Fruit fly (Drosophila melanogaster) whole organism, embryonic: Measurements from ENCODE around the gene CG1847.

Source experiments
- Adf1 ChIP-seq: fragments of 200-800 bp; sonication (Bioruptor generic); IDR thresholded peaks from 2 replicates; pipeline ENCODE4 v1.3.6; 2022; ENCODE audit warnings: missing biosample characterization, missing genetic modification characterization
- Aef1 ChIP-seq: fragments of 200-800 bp; sonication (Bioruptor generic); IDR thresholded peaks from 3 replicates; pipeline ENCODE4 v1.3.6; 2022; ENCODE audit warnings: missing biosample characterization, missing genetic modification characterization
- CG10366 ChIP-seq: fragments of 200-800 bp; sonication (Bioruptor generic); IDR thresholded peaks from 2 replicates; pipeline ENCODE4 v1.3.6; 2022; ENCODE audit warnings: missing biosample characterization, missing genetic modification characterization
- CG11456 ChIP-seq: fragments of 200-800 bp; sonication (Bioruptor generic); IDR thresholded peaks from 3 replicates; pipeline ENCODE4 v1.3.6; 2022; ENCODE audit warnings: missing biosample characterization, missing genetic modification characterization
- CG12391 ChIP-seq: fragments of 200-800 bp; sonication (Bioruptor generic); optimal IDR thresholded peaks from 3 replicates; lab custom pipeline; 2018; ENCODE audit warnings: missing biosample characterization, mild to moderate bottlenecking, missing genetic modification characterization, moderate library complexity
- CG14965 ChIP-seq: fragments of 200-800 bp; sonication (Bioruptor generic); optimal IDR thresholded peaks from 2 replicates; lab custom pipeline; 2016; ENCODE audit warnings: missing biosample characterization, missing genetic modification characterization, borderline replicate concordance
- CG15269 ChIP-seq: fragments of 200-800 bp; sonication (Bioruptor generic); optimal IDR thresholded peaks from 2 replicates; lab custom pipeline; 2018; ENCODE audit warnings: missing biosample characterization, mild to moderate bottlenecking, missing genetic modification characterization, moderate library complexity
- CG1647 ChIP-seq: fragments of 200-800 bp; sonication (Bioruptor generic); optimal IDR thresholded peaks from 3 replicates; lab custom pipeline; 2016; ENCODE audit warnings: missing biosample characterization, missing genetic modification characterization
- CG16863 ChIP-seq: fragments of 200-800 bp; sonication (Bioruptor generic); optimal IDR thresholded peaks from 3 replicates; lab custom pipeline; 2016; ENCODE audit warnings: missing biosample characterization, missing genetic modification characterization
- CG18262 ChIP-seq: fragments of 200-800 bp; optimal IDR thresholded peaks from 3 replicates; lab custom pipeline; 2019; ENCODE audit warnings: missing biosample characterization, mild to moderate bottlenecking, missing genetic modification characterization, moderate library complexity
- CG18476 ChIP-seq: fragments of 200-800 bp; sonication (Bioruptor generic); optimal IDR thresholded peaks from 2 replicates; lab custom pipeline; 2016; ENCODE audit warnings: missing biosample characterization, mild to moderate bottlenecking, missing genetic modification characterization
- CG31224 ChIP-seq: fragments of 200-800 bp; sonication (Bioruptor generic); IDR thresholded peaks from 2 replicates; pipeline ENCODE4 v1.3.6; 2022; ENCODE audit warnings: missing biosample characterization, missing genetic modification characterization
- CG3163 ChIP-seq: fragments of 200-800 bp; sonication (Bioruptor generic); optimal IDR thresholded peaks from 3 replicates; lab custom pipeline; 2016; ENCODE audit warnings: missing biosample characterization, missing genetic modification characterization
- CG3847 ChIP-seq: fragments of 200-800 bp; sonication (Bioruptor generic); IDR thresholded peaks from 2 replicates; pipeline ENCODE4 v1.3.6; 2022; ENCODE audit warnings: missing biosample characterization, missing genetic modification characterization
- CG4328 ChIP-seq: fragments of 200-800 bp; sonication (Bioruptor generic); optimal IDR thresholded peaks from 3 replicates; lab custom pipeline; 2017; ENCODE audit warnings: missing biosample characterization, missing genetic modification reagents, missing genetic modification characterization
- CG7556 ChIP-seq: fragments of 200-800 bp; sonication (Bioruptor generic); optimal IDR thresholded peaks from 2 replicates; lab custom pipeline; 2017; ENCODE audit warnings: missing biosample characterization, mild to moderate bottlenecking, missing genetic modification characterization
- CG7745 ChIP-seq: fragments of 200-800 bp; sonication (Bioruptor generic); optimal IDR thresholded peaks from 2 replicates; lab custom pipeline; 2018; ENCODE audit warnings: missing biosample characterization, mild to moderate bottlenecking, missing genetic modification characterization, moderate library complexity
- CG8478 ChIP-seq: fragments of >200 bp; optimal IDR thresholded peaks from 2 replicates; lab custom pipeline; 2018
- Doc2 ChIP-seq: fragments of 200-800 bp; sonication (Bioruptor generic); IDR thresholded peaks from 2 replicates; pipeline ENCODE4 v1.3.6; 2022; ENCODE audit warnings: missing biosample characterization, missing genetic modification characterization
- Dref ChIP-seq: fragments of 200-800 bp; sonication (Bioruptor generic); IDR thresholded peaks from 2 replicates; pipeline ENCODE4 v1.3.6; 2022; ENCODE audit warnings: missing biosample characterization, missing genetic modification characterization
- NC2α ChIP-seq: fragments of 200-800 bp; sonication (Bioruptor generic); optimal IDR thresholded peaks from 2 replicates; lab custom pipeline; 2016; ENCODE audit warnings: missing biosample characterization, missing genetic modification characterization
- NC2β ChIP-seq: fragments of 200-800 bp; sonication (Bioruptor generic); optimal IDR thresholded peaks from 2 replicates; lab custom pipeline; 2016; ENCODE audit warnings: missing biosample characterization, missing genetic modification characterization
- Nf-YC ChIP-seq: fragments of 200-800 bp; optimal IDR thresholded peaks from 3 replicates; lab custom pipeline; 2019; ENCODE audit warnings: missing biosample characterization, mild to moderate bottlenecking, missing genetic modification characterization, moderate library complexity
- Oli ChIP-seq: fragments of 200-800 bp; sonication (Bioruptor generic); optimal IDR thresholded peaks from 2 replicates; lab custom pipeline; 2018; ENCODE audit warnings: missing biosample characterization, mild to moderate bottlenecking, missing genetic modification characterization, moderate library complexity
- Opbp ChIP-seq: fragments of 200-800 bp; sonication (Bioruptor generic); IDR thresholded peaks from 3 replicates; pipeline ENCODE4 v1.3.6; 2022; ENCODE audit warnings: missing biosample characterization, missing genetic modification characterization; ENCODE audit not compliant: partially characterized antibody
- Spps ChIP-seq: fragments of 200-800 bp; sonication (Bioruptor generic); optimal IDR thresholded peaks from 2 replicates; lab custom pipeline; 2018; ENCODE audit warnings: missing biosample characterization, mild to moderate bottlenecking, missing genetic modification characterization
- Sry-δ ChIP-seq: fragments of 200-800 bp; sonication (Bioruptor generic); optimal IDR thresholded peaks from 2 replicates; lab custom pipeline; 2016; ENCODE audit warnings: missing biosample characterization, missing genetic modification characterization
- Taf1 ChIP-seq: fragments of 200-800 bp; sonication (Bioruptor generic); IDR thresholded peaks from 2 replicates; pipeline ENCODE4 v1.3.6; 2022; ENCODE audit warnings: missing biosample characterization, missing genetic modification characterization
- Usf ChIP-seq: fragments of 200-800 bp; sonication (Bioruptor generic); optimal IDR thresholded peaks from 2 replicates; lab custom pipeline; 2017; ENCODE audit warnings: missing genotype, missing biosample characterization, missing genetic modification characterization
- Vsx1 ChIP-seq: fragments of 200-800 bp; sonication (Bioruptor generic); optimal IDR thresholded peaks from 2 replicates; lab custom pipeline; 2017; ENCODE audit warnings: missing biosample characterization, mild to moderate bottlenecking, missing genetic modification characterization, missing genetic modification reagents
- bab2 ChIP-seq: fragments of 200-800 bp; sonication (Bioruptor generic); optimal IDR thresholded peaks from 2 replicates; lab custom pipeline; 2016; ENCODE audit warnings: missing biosample characterization, missing genetic modification characterization
- bcd ChIP-seq: fragments of 200-800 bp; sonication (Bioruptor generic); optimal IDR thresholded peaks from 2 replicates; lab custom pipeline; 2017; ENCODE audit warnings: missing biosample characterization, mild to moderate bottlenecking, missing genetic modification characterization
- bowl ChIP-seq: fragments of 200-800 bp; sonication (Bioruptor generic); IDR thresholded peaks from 2 replicates; pipeline ENCODE4 v1.3.6; 2022; ENCODE audit warnings: missing biosample characterization, missing genetic modification characterization
- cato ChIP-seq: fragments of 200-800 bp; sonication (Bioruptor generic); optimal IDR thresholded peaks from 2 replicates; lab custom pipeline; 2016; ENCODE audit warnings: missing biosample characterization, missing genetic modification characterization, borderline replicate concordance
- eve ChIP-seq, 2 experiments: fragments of >200 bp; optimal IDR thresholded peaks; 2 replicates each; lab custom pipeline; 2017; ENCODE audit warnings: missing biosample characterization in 2 of 2, missing genetic modification characterization in 2 of 2
- ftz-f1 ChIP-seq: fragments of 200-800 bp; sonication (Bioruptor generic); optimal IDR thresholded peaks from 2 replicates; lab custom pipeline; 2016; ENCODE audit warnings: missing biosample characterization, missing genetic modification characterization
- gsb-n ChIP-seq: fragments of 200-800 bp; sonication (Bioruptor generic); optimal IDR thresholded peaks from 3 replicates; lab custom pipeline; 2018; ENCODE audit warnings: missing biosample characterization, mild to moderate bottlenecking, missing genetic modification characterization
- gt ChIP-seq: fragments of 200-800 bp; sonication (Bioruptor generic); IDR thresholded peaks from 2 replicates; pipeline ENCODE4 v1.3.6; 2022; ENCODE audit warnings: missing biosample characterization, missing genetic modification characterization
- kay ChIP-seq: fragments of 200-800 bp; sonication (Bioruptor generic); optimal IDR thresholded peaks from 2 replicates; lab custom pipeline; 2016; ENCODE audit warnings: missing biosample characterization, missing genetic modification characterization
- lola ChIP-seq, 3 experiments: fragments of >200 bp in 2 of 3; fragments of 200-800 bp in 1 of 3; sonication (Bioruptor generic) in 1 of 3; optimal IDR thresholded peaks; 2 replicates each; lab custom pipeline; 2017 to 2019; ENCODE audit warnings: missing biosample characterization in 3 of 3, missing genetic modification characterization in 3 of 3, mild to moderate bottlenecking in 1 of 3, moderate library complexity in 1 of 3
- maf-S ChIP-seq: fragments of 200-800 bp; sonication (Bioruptor generic); optimal IDR thresholded peaks from 2 replicates; lab custom pipeline; 2016; ENCODE audit warnings: missing biosample characterization, missing genetic modification characterization
- peb ChIP-seq: fragments of 200-800 bp; sonication (Bioruptor generic); IDR thresholded peaks from 2 replicates; pipeline ENCODE4 v1.3.6; 2022; ENCODE audit warnings: missing biosample characterization, missing genetic modification characterization
- pho ChIP-seq: fragments of 200-800 bp; sonication (Bioruptor generic); optimal IDR thresholded peaks from 2 replicates; lab custom pipeline; 2016; ENCODE audit warnings: missing biosample characterization, missing genetic modification characterization
- phol ChIP-seq: fragments of 200-800 bp; sonication (Bioruptor generic); optimal IDR thresholded peaks from 3 replicates; lab custom pipeline; 2018; ENCODE audit warnings: missing biosample characterization, mild to moderate bottlenecking, missing genetic modification characterization, moderate library complexity
- row ChIP-seq: fragments of 200-800 bp; sonication (Bioruptor generic); IDR thresholded peaks from 3 replicates; pipeline ENCODE4 v1.3.6; 2022; ENCODE audit warnings: missing biosample characterization, missing genetic modification characterization
- schlank ChIP-seq: fragments of 200-800 bp; sonication (Bioruptor generic); optimal IDR thresholded peaks from 2 replicates; lab custom pipeline; 2018; ENCODE audit warnings: missing biosample characterization, mild to moderate bottlenecking, missing genetic modification characterization
- sug ChIP-seq: fragments of 200-800 bp; optimal IDR thresholded peaks from 2 replicates; lab custom pipeline; 2019; ENCODE audit warnings: missing biosample characterization, mild to moderate bottlenecking, missing genetic modification characterization, moderate library complexity
- tin ChIP-seq: fragments of 200-800 bp; sonication (Bioruptor generic); optimal IDR thresholded peaks from 3 replicates; lab custom pipeline; 2016; ENCODE audit warnings: missing biosample characterization, missing genetic modification characterization
- vvl ChIP-seq: fragments of 200-800 bp; sonication (Bioruptor generic); IDR thresholded peaks from 2 replicates; pipeline ENCODE4 v1.3.6; 2022; ENCODE audit warnings: missing biosample characterization, missing genetic modification characterization
- z ChIP-seq: fragments of 200-800 bp; sonication (Bioruptor generic); IDR thresholded peaks from 3 replicates; pipeline ENCODE4 v1.3.6; 2022; ENCODE audit warnings: missing biosample characterization, missing genetic modification characterization
- zfh2 ChIP-seq: fragments of 200-800 bp; sonication (Bioruptor generic); optimal IDR thresholded peaks from 2 replicates; lab custom pipeline; 2016; ENCODE audit warnings: missing biosample characterization, missing genetic modification characterization

CG1847 gene

DNA sequence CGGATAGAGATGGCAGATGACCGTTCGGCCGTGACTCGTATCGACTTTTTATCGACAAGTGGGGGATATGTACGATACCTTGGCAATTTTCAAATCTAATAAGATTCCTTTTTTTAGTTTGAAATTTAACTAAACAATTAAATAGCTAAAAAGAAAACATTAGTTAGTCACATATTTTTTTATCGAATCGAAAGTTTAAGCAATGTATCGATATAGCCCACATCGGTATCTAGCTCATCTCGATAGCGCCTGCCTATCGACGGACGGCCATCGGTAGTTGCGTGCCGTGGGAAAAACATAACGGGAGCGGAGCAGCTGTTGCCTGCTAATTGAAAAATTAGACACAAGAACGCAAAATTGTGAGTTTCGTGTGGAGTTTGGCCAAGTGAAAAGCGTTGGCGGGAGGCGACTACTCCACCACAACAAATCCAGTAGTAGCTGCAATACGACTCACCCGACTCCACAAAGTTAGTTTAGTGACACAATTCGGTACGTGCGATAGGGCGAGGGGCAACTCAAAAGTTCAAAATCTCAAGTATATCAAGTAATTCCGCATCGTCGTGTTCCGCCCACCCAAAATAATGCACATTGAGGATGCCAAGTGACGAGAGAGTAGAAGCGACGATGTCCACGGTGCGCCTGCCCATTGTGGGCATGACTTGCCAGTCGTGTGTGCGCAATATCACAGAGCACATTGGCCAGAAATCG lies 14.1 kb upstream of the CG1847 start, which contains the start of the genes CG10347 and ATP7 (continued):
- TF ChIP-seq Adf1 (GFP tag; lab: Robert Waterston, UW) = no peak
- TF ChIP-seq bab2 = no peak
- TF ChIP-seq CG12391 (tag; lab: Kevin White, UChicago) = peak; percentile 59
- peak in 1 of 3 experiments; percentile 5 for TF ChIP-seq lola (GFP tag; optimal IDR thresholded peaks at IDR 0.05; lab: Kevin White, UChicago)
- no peak for TF ChIP-seq CG31224
- TF ChIP-seq CG18476 (GFP tag; lab: Kevin White, UChicago) = peak; percentile 98
- peak; percentile 49 for TF ChIP-seq sug (tag; lab: Kevin White, UChicago)
- TF ChIP-seq bcd (GFP tag; lab: Kevin White, UChicago) = no peak
- TF ChIP-seq CG11456 (GFP tag; lab: Robert Waterston, UW) = no peak
- TF ChIP-seq CG7556 (GFP tag; lab: Kevin White, UChicago) = no peak
- TF ChIP-seq row (GFP tag; lab: Robert Waterston, UW) = peak; percentile 66
- TF ChIP-seq CG18262 = peak; percentile 18
- no peak for TF ChIP-seq z (GFP tag; lab: Robert Waterston, UW)
- no peak for TF ChIP-seq ftz-f1 (GFP tag; lab: Kevin White, UChicago)
- peak; percentile 37 for TF ChIP-seq CG3163 (GFP tag; lab: Kevin White, UChicago)
- no peak for TF ChIP-seq Aef1 (GFP tag; lab: Robert Waterston, UW)
- TF ChIP-seq NC2β = peak; percentile 51
- no peak for TF ChIP-seq CG10366 (GFP tag; lab: Robert Waterston, UW)
- peak; percentile 85 for TF ChIP-seq Opbp (GFP tag; lab: Robert Waterston, UW)
- no peak for TF ChIP-seq CG3847 (GFP tag; lab: Robert Waterston, UW)
- TF ChIP-seq CG7745 = no peak
- peak; percentile 38 for TF ChIP-seq phol (tag; lab: Kevin White, UChicago)
- no peak for TF ChIP-seq CG14965 (GFP tag; lab: Kevin White, UChicago)
- TF ChIP-seq tin (GFP tag; lab: Kevin White, UChicago) = peak; percentile 25
- TF ChIP-seq Taf1 (GFP tag; lab: Robert Waterston, UW) = no peak
- no peak for TF ChIP-seq CG16863 (GFP tag; lab: Kevin White, UChicago)
- TF ChIP-seq zfh2 = peak; percentile 20
- no peak for TF ChIP-seq Oli (tag; lab: Kevin White, UChicago)
- TF ChIP-seq Doc2 (GFP tag; lab: Robert Waterston, UW) = no peak
- peak; percentile 97 for TF ChIP-seq Sry-δ
- peak; percentile 50 for TF ChIP-seq Nf-YC (tag; lab: Kevin White, UChicago)
- no peak for TF ChIP-seq Spps (tag; lab: Kevin White, UChicago)
- TF ChIP-seq NC2α (GFP tag; lab: Kevin White, UChicago) = no peak
- no peak for TF ChIP-seq gsb-n (tag; lab: Kevin White, UChicago)
- no peak for TF ChIP-seq schlank
- no peak for TF ChIP-seq cato (GFP tag; lab: Kevin White, UChicago)
- TF ChIP-seq kay (GFP tag; lab: Kevin White, UChicago) = peak; percentile 27
- no peak for TF ChIP-seq Usf (GFP tag; lab: Kevin White, UChicago)
- TF ChIP-seq bowl (GFP tag; lab: Robert Waterston, UW) = no peak
- TF ChIP-seq peb (GFP tag; lab: Robert Waterston, UW) = no peak
- TF ChIP-seq Vsx1 (GFP tag; lab: Kevin White, UChicago) = peak; percentile 20
- TF ChIP-seq CG8478 (lab: Kevin White, UChicago) = no peak
- peak; percentile 87 for TF ChIP-seq Dref (GFP tag; lab: Robert Waterston, UW)
- TF ChIP-seq CG15269 (tag; lab: Kevin White, UChicago) = peak; percentile 22
- TF ChIP-seq CG4328 (GFP tag; lab: Kevin White, UChicago) = peak; percentile 17
- no peak for TF ChIP-seq pho (GFP tag; lab: Kevin White, UChicago)
- TF ChIP-seq vvl (GFP tag; lab: Robert Waterston, UW) = no peak
- TF ChIP-seq gt = no peak
- no peak for TF ChIP-seq CG1647 (GFP tag; lab: Kevin White, UChicago)
- TF ChIP-seq maf-S (GFP tag; lab: Kevin White, UChicago) = no peak
- no peak for TF ChIP-seq eve (GFP tag; optimal IDR thresholded peaks at IDR 0.05; lab: Kevin White, UChicago)
